Fruit fly (Drosophila melanogaster) Kc167 (cell line): ENCODE data around the gene Spt7.

Experiments
- Myc ChIP-seq: fragments of >200 bp; optimal IDR thresholded peaks from 2 replicates; lab custom pipeline; 2017; ENCODE audit warnings: missing external identifiers
- Sin3A ChIP-seq: fragments of >200 bp; optimal IDR thresholded peaks from 2 replicates; lab custom pipeline; 2018; ENCODE audit warnings: missing external identifiers
- h ChIP-seq: fragments of >200 bp; optimal IDR thresholded peaks from 3 replicates; lab custom pipeline; 2018; ENCODE audit warnings: missing external identifiers
- insv ChIP-seq: fragments of >200 bp; optimal IDR thresholded peaks from 3 replicates; lab custom pipeline; 2018; ENCODE audit warnings: missing external identifiers
- psq ChIP-seq: fragments of >200 bp; optimal IDR thresholded peaks from 2 replicates; lab custom pipeline; 2017; ENCODE audit warnings: missing external identifiers
- ttk ChIP-seq: sonication (Bioruptor generic); optimal IDR thresholded peaks from 2 replicates; lab custom pipeline; 2017; ENCODE audit warnings: missing external identifiers

Gene Spt7

DNA sequence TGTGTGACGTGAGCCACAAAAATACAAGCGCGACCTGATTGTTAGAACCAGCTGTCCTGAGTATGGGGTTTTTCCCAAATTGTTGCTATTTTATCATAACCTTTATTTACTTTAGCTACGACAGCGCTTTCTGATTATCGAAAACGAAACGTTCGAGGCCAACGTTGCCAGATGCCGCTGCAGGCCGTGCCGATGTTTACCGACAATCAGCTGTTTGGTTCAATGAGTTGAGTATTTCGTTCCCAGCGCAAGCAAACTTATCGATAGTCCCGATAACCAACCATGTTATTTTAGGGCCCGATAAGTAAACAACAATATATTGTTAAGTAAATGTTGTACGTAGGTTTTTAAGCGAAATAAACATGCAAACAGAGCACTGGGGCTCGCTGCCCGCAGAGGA, at the start of gene Spt7, which contains the start of gene CG15814:
Gene Spt7 (plus strand): TSS at position 282 of the 400 bp plus-strand sequence.
Gene CG15814 (minus strand): TSS at position 164 of the 400 bp plus-strand sequence.
- TF ChIP-seq h (lab: Kevin White, UChicago) (peak; percentile 22), Myc (no peak)

dm6 chrX:17802353-17803121, 47.7 kb upstream of the Spt7 start:
- TF ChIP-seq insv (lab: Kevin White, UChicago) (no peak), psq (lab: Kevin White, UChicago) (no peak), ttk (lab: Kevin White, UChicago) (no peak), h (lab: Kevin White, UChicago) (no peak), Sin3A (lab: Kevin White, UChicago) (no peak), Myc (no peak)

DNA sequence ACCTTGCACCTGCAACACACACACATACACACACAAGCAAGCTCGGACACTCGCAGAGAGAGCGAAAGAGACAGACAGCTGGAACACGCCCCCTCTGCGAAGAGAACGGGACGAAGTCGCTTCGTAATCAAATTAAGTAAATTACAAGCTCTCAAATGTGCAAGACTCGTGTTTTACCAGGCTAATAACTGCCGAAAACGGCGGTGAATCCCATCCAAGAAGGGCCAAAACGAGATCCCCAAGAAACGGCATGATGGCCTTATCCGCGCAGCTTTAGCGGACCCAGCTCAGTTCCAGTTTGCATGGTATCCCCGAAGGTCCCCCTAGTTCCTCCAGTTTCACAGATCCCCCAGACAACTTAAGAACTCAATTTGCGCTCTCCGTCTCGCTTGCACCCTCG, 46.2 kb upstream of the Spt7 start:
- TF ChIP-seq Sin3A (lab: Kevin White, UChicago) (no peak), h (lab: Kevin White, UChicago) (no peak), ttk (lab: Kevin White, UChicago) (no peak), Myc (no peak), psq (lab: Kevin White, UChicago) (no peak), insv (lab: Kevin White, UChicago) (no peak)

- TF ChIP-seq Sin3A (lab: Kevin White, UChicago) (no peak), h (lab: Kevin White, UChicago) (no peak), ttk (lab: Kevin White, UChicago) (no peak), Myc (no peak)
Observed at dm6 chrX:17806335-17806734, 43.9 kb upstream of the Spt7 start.

- no peak for TF ChIP-seq insv (lab: Kevin White, UChicago)
- no peak for TF ChIP-seq h (lab: Kevin White, UChicago)
- no peak for TF ChIP-seq psq (lab: Kevin White, UChicago)
- TF ChIP-seq ttk (lab: Kevin White, UChicago) = no peak
- no peak for TF ChIP-seq Sin3A (lab: Kevin White, UChicago)
- no peak for TF ChIP-seq Myc
Observed at dm6 chrX:17806973-17807372, 43.3 kb upstream of the Spt7 start.

DNA sequence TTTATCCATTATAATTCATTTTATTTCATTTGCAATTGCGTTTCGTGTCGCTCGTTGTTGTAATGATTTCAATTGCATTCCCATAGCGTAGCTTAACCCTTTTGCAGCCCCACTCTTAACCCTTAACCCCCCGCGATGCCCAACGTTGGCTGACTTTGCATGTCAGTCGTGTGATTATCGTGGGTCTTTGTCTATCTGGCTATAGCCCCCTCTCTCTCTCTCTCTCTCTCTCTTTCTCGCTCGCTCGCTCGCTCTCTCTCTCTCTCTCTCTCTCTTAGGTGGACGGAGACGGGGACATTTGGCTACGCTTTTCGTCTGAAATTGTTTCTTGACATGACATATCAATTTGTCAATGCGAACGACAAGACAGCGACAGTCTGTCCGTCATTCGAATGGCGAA, 38.1 kb upstream of the Spt7 start:
- TF ChIP-seq Sin3A (lab: Kevin White, UChicago) = no peak
- TF ChIP-seq psq (lab: Kevin White, UChicago) = no peak
- TF ChIP-seq ttk (lab: Kevin White, UChicago) = no peak
- TF ChIP-seq Myc = no peak
- no peak for TF ChIP-seq h (lab: Kevin White, UChicago)
- no peak for TF ChIP-seq insv (lab: Kevin White, UChicago)

dm6 chrX:17814783-17815182, 35.5 kb upstream of the Spt7 start:
- TF ChIP-seq Sin3A (lab: Kevin White, UChicago) (no peak), h (lab: Kevin White, UChicago) (no peak), psq (lab: Kevin White, UChicago) (no peak), insv (lab: Kevin White, UChicago) (no peak), Myc (no peak), ttk (lab: Kevin White, UChicago) (no peak)

DNA sequence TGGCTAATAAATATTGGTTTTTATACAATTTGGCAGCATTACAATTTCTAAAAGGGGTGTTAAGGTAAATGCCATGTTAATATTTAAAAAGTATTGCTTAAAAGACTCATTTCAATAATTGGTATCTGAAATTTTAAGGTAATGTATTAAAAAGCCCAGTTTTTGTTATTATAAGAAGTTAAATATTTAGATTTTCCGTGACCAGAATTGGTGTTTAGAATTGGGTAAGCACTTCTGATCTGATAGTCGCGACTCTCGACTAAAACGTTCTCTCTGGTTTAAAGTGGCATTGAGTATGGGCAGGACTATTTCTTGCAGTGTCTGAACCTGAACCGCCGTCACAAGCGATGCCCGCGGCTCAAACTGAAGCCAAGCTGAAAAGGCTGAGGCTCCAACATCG, 33.8 kb upstream of the Spt7 start:
- TF ChIP-seq Myc = no peak
- TF ChIP-seq Sin3A (lab: Kevin White, UChicago) = no peak
- no peak for TF ChIP-seq h (lab: Kevin White, UChicago)
- no peak for TF ChIP-seq ttk (lab: Kevin White, UChicago)
- no peak for TF ChIP-seq psq (lab: Kevin White, UChicago)

- no peak for TF ChIP-seq psq (lab: Kevin White, UChicago)
- TF ChIP-seq Myc = no peak
- no peak for TF ChIP-seq insv (lab: Kevin White, UChicago)
- no peak for TF ChIP-seq Sin3A (lab: Kevin White, UChicago)
- TF ChIP-seq h (lab: Kevin White, UChicago) = no peak
- no peak for TF ChIP-seq ttk (lab: Kevin White, UChicago)
Observed at dm6 chrX:17819635-17820139, 30.6 kb upstream of the Spt7 start, which contains the start of gene CG12986. Gene CG12986, minus strand, starts transcription at chrX:17819685.

DNA sequence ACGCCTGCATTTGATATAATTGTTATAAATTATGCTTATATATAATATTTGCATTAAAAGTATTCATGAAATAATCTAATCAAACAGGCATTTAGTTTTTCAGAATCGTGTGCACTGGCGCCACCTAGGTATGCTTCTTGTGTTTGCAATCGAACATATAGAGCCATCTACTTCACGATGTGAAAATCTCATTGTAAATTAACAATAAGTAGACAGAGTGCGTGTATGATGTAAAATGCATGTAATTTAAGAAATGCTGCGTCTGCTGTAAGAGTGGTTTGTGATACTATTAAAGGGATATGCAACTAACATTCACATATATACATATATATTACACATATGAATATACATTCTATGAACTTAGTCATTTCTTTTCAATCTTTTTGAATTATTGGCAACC, 30.0 kb upstream of the Spt7 start:
- TF ChIP-seq psq (lab: Kevin White, UChicago) (no peak), h (lab: Kevin White, UChicago) (no peak), ttk (lab: Kevin White, UChicago) (no peak), Sin3A (lab: Kevin White, UChicago) (no peak), Myc (no peak), insv (lab: Kevin White, UChicago) (no peak)

dm6 chrX:17821466-17821865, 28.8 kb upstream of the Spt7 start:
- no peak for TF ChIP-seq Myc
- no peak for TF ChIP-seq ttk (lab: Kevin White, UChicago)
- TF ChIP-seq h (lab: Kevin White, UChicago) = no peak
- no peak for TF ChIP-seq psq (lab: Kevin White, UChicago)
- TF ChIP-seq Sin3A (lab: Kevin White, UChicago) = no peak
- TF ChIP-seq insv (lab: Kevin White, UChicago) = no peak
